Worm (Caenorhabditis elegans): ENCODE results near the gene Y75B8A.28.

Y75B8A.28 gene

DNA sequence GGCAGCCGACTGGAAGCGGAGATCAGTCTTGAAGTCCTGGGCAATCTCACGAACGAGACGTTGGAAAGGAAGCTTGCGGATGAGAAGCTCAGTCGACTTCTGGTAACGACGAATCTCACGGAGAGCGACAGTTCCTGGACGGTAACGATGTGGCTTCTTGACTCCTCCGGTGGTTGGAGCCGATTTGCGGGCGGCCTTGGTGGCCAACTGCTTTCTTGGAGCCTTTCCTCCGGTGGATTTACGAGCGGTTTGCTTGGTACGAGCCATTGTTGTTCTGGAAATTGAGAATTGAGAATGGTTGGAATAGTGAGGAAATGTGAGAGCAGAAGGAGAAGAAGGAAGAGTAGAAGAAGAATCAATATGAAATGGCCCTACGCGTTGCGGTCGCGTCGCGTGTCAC, 49.0 kb downstream of the Y75B8A.28 start:
- TF ChIP-seq ceh-83 (GFP tag; optimal IDR thresholded peaks at IDR 0.05) (no peak), blmp-1 (tag; optimal IDR thresholded peaks at IDR 0.05) (no peak), ztf-11 (tag; optimal IDR thresholded peaks at IDR 0.05) (no peak), elt-3 (tag; optimal IDR thresholded peaks at IDR 0.05) (no peak), mab-5 (tag; optimal IDR thresholded peaks at IDR 0.05) (no peak), tbx-8 (GFP tag; optimal IDR thresholded peaks at IDR 0.05) (no peak), ces-1 (GFP tag; optimal IDR thresholded peaks at IDR 0.05) (no peak), nhr-237 (tag; optimal IDR thresholded peaks at IDR 0.05) (no peak), nhr-76 (tag; optimal IDR thresholded peaks at IDR 0.05) (no peak), flh-1 (GFP tag; optimal IDR thresholded peaks at IDR 0.05) (no peak), lin-13 (tag; optimal IDR thresholded peaks at IDR 0.05) (no peak), ham-2 (GFP tag; optimal IDR thresholded peaks at IDR 0.05) (no peak), ceh-43 (GFP tag; optimal IDR thresholded peaks at IDR 0.05) (no peak), lin-32 (GFP tag; optimal IDR thresholded peaks at IDR 0.05) (no peak), drap-1 (GFP tag; optimal IDR thresholded peaks at IDR 0.05) (no peak)

DNA sequence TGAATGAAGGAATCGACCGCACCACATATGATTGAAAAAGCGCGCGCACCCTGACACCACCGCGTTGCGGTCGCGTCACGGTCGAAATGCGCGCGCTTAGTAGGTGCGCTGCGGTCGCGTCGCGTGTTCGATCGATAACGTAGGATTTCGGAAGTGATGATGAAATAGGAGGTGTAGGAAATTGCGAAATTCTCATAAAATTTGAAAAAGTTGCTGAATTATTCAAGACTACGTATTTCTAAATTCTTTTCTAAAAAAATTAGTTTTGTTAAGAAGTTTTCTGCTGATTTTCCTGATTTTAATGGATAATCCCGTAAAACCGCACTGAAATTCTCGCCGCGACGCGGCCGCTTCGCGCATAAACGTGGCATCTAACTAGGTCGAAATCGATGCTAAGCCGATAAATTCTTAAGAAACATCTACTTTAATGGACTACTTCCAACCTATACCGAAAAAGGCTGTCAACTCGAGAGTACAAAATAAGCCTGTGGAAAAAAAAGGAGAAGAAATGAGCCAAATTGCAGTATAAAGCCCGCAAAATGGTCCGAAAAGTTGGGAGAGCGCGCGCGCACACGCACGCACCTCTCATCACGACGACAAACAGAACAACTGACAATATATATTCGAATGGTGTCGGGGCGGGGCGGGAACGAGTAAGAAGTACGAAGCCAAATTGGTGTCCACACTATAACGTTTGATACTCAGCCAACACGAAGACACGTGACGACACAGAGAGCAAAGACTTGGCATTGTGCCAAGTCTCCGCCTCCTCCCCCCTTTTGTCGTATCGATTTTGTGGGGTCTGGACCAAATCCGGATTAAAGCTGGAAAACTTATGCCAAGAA, 49.8 kb downstream of the Y75B8A.28 start, which contains the start of gene his-72:
his-72 (minus strand) TSS at position 589 of the 845 bp plus-strand sequence.
- no peak for TF ChIP-seq ceh-43 (GFP tag; optimal IDR thresholded peaks at IDR 0.05)
- peak; percentile 23 for TF ChIP-seq ham-2 (GFP tag; optimal IDR thresholded peaks at IDR 0.05)
- TF ChIP-seq drap-1 (GFP tag; optimal IDR thresholded peaks at IDR 0.05) = peak; percentile 54
- TF ChIP-seq snpc-4 (tag; optimal IDR thresholded peaks at IDR 0.05) = no peak
- TF ChIP-seq lsy-2 (tag; optimal IDR thresholded peaks at IDR 0.05) = peak; percentile 11
- TF ChIP-seq unc-39 (tag; optimal IDR thresholded peaks at IDR 0.05) = no peak
- no peak for TF ChIP-seq nhr-2 (tag; optimal IDR thresholded peaks at IDR 0.05)
- TF ChIP-seq mab-5 (tag; optimal IDR thresholded peaks at IDR 0.05) = no peak
- peak; percentile 50 for TF ChIP-seq mep-1 (tag; optimal IDR thresholded peaks at IDR 0.05)
- no peak for TF ChIP-seq lin-32 (GFP tag; optimal IDR thresholded peaks at IDR 0.05)
- TF ChIP-seq ceh-83 (GFP tag; optimal IDR thresholded peaks at IDR 0.05) = peak; percentile 75
- TF ChIP-seq nhr-76 (tag; optimal IDR thresholded peaks at IDR 0.05) = no peak
- TF ChIP-seq lin-13 (tag; optimal IDR thresholded peaks at IDR 0.05) = peak; percentile 27
- TF ChIP-seq cnd-1 (tag; optimal IDR thresholded peaks at IDR 0.05) = peak; percentile 52
- TF ChIP-seq ztf-11 (tag; optimal IDR thresholded peaks at IDR 0.05) = no peak
- no peak for TF ChIP-seq elt-1 (tag; optimal IDR thresholded peaks at IDR 0.05; ENCODE audit: borderline replicate concordance, insufficient read depth)
- TF ChIP-seq pha-4 (tag; optimal IDR thresholded peaks at IDR 0.05) = peak; percentile 3
- TF ChIP-seq unc-120 (tag; optimal IDR thresholded peaks at IDR 0.05; ENCODE audit: poor library complexity, severe bottlenecking) = peak; percentile 41
- no peak for TF ChIP-seq ces-1 (GFP tag; optimal IDR thresholded peaks at IDR 0.05)
- peak; percentile 100 for TF ChIP-seq hlh-1 (tag; optimal IDR thresholded peaks at IDR 0.05)
- peak; percentile 45 for TF ChIP-seq nhr-12 (tag; optimal IDR thresholded peaks at IDR 0.05)
- no peak for TF ChIP-seq M03D4.4 (tag; optimal IDR thresholded peaks at IDR 0.05)
- no peak for TF ChIP-seq nhr-28 (tag; optimal IDR thresholded peaks at IDR 0.05)
- TF ChIP-seq tbx-8 (GFP tag; optimal IDR thresholded peaks at IDR 0.05) = no peak
- TF ChIP-seq elt-3 (tag; optimal IDR thresholded peaks at IDR 0.05) = no peak
- TF ChIP-seq sptf-1 (tag; optimal IDR thresholded peaks at IDR 0.05) = peak; percentile 45
- peak; percentile 53 for TF ChIP-seq mls-2 (tag; optimal IDR thresholded peaks at IDR 0.05)
- TF ChIP-seq zip-8 (tag; optimal IDR thresholded peaks at IDR 0.05) = no peak
- peak; percentile 12 for TF ChIP-seq unc-62 (GFP tag; optimal IDR thresholded peaks at IDR 0.05)
- peak; percentile 7 for TF ChIP-seq bed-3 (GFP tag; optimal IDR thresholded peaks at IDR 0.05)
- TF ChIP-seq blmp-1 (tag; optimal IDR thresholded peaks at IDR 0.05) = no peak
- no peak for TF ChIP-seq sem-2 (GFP tag; optimal IDR thresholded peaks at IDR 0.05)
- TF ChIP-seq flh-1 (GFP tag; optimal IDR thresholded peaks at IDR 0.05) = peak; percentile 3
- peak; percentile 46 for TF ChIP-seq ceh-39 (tag; optimal IDR thresholded peaks at IDR 0.05)
- no peak for TF ChIP-seq nhr-237 (tag; optimal IDR thresholded peaks at IDR 0.05)

DNA sequence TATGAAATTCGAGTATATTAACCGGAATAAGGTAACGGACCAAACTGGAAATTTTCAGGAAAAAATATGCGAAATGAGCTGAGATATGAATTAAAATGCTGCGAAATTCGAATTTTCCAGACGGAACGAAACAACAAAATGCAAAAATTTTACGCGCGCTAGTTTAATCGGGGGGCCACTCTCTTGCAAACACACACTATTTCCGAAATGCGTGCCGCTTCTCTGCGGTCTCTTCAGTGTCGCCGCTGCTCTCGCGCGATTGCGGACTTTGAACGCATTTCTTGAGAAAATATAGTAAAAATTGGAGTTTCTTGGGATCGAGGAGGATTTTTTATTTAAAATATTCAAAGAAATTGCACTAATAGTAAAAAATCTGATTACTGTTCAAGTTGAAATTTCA, 50.6 kb downstream of the Y75B8A.28 start:
- TF ChIP-seq ces-1 (GFP tag; optimal IDR thresholded peaks at IDR 0.05) (peak; percentile 37), nhr-76 (tag; optimal IDR thresholded peaks at IDR 0.05) (no peak), drap-1 (GFP tag; optimal IDR thresholded peaks at IDR 0.05) (no peak), unc-39 (tag; optimal IDR thresholded peaks at IDR 0.05) (no peak), sem-2 (GFP tag; optimal IDR thresholded peaks at IDR 0.05) (no peak), hlh-1 (tag; optimal IDR thresholded peaks at IDR 0.05) (peak; percentile 100), lin-13 (tag; optimal IDR thresholded peaks at IDR 0.05) (peak; percentile 43)

Measured in whole organism, mixed stage, embryonic.